Worm (Caenorhabditis elegans) whole organism, L1 larva: ENCODE measurements around the gene syx-16.

Source experiments
- C04F5.9 ChIP-seq: sonication (generic microtip); optimal IDR thresholded peaks from 2 replicates; lab custom pipeline; 2016; ENCODE audit warnings: missing genetic modification characterization, missing compliant biosample characterization
- C16A3.4 ChIP-seq: fragments of 150-350 bp; optimal IDR thresholded peaks from 2 replicates; lab custom pipeline; 2014; ENCODE audit warnings: missing biosample characterization, missing genetic modification characterization
- ama-1 ChIP-seq: fragments of 150-350 bp; optimal IDR thresholded peaks from 2 replicates; lab custom pipeline; 2014
- blmp-1 ChIP-seq: fragments of 150-350 bp; optimal IDR thresholded peaks from 2 replicates; lab custom pipeline; 2014; ENCODE audit warnings: missing biosample characterization, missing genetic modification characterization
- ceh-82 ChIP-seq, 3 experiments: fragments of 150-350 bp in 1 of 3; sonication (generic microtip) in 2 of 3; optimal IDR thresholded peaks; 2 replicates each; lab custom pipeline; 2014 to 2017; ENCODE audit warnings: missing biosample characterization in 3 of 3, missing genetic modification characterization in 3 of 3
- dpl-1 ChIP-seq, 3 experiments: fragments of 150-350 bp in 2 of 3; sonication (generic microtip) in 1 of 3; optimal IDR thresholded peaks; 2 replicates each; lab custom pipeline; 2014 to 2017; ENCODE audit warnings: missing biosample characterization in 3 of 3, missing genetic modification characterization in 3 of 3, missing genetic modification reagents in 3 of 3
- efl-1 ChIP-seq, 4 experiments: fragments of 150-350 bp; optimal IDR thresholded peaks in 3 of 4; peaks in 1 of 4; 1 replicate in 1 of 4; 2 replicates in 3 of 4; lab custom pipeline; 2014; ENCODE audit warnings: missing biosample characterization in 2 of 4, missing genetic modification characterization in 2 of 4, missing genetic modification reagents in 2 of 4
- efl-3 ChIP-seq: fragments of 200-800 bp; sonication (Bioruptor generic); optimal IDR thresholded peaks from 2 replicates; lab custom pipeline; 2018; ENCODE audit warnings: mild to moderate bottlenecking, missing genetic modification characterization, missing compliant biosample characterization
- hlh-17 ChIP-seq: fragments of 200-800 bp; sonication (Bioruptor generic); optimal IDR thresholded peaks from 2 replicates; lab custom pipeline; 2018; ENCODE audit warnings: missing genetic modification characterization, mild to moderate bottlenecking, missing compliant biosample characterization, moderate library complexity, borderline replicate concordance
- hlh-4 ChIP-seq: sonication (generic microtip); optimal IDR thresholded peaks from 2 replicates; lab custom pipeline; 2016; ENCODE audit warnings: mild to moderate bottlenecking, missing genetic modification characterization, missing compliant biosample characterization
- jun-1 ChIP-seq: fragments of 150-350 bp; optimal IDR thresholded peaks from 2 replicates; lab custom pipeline; 2014; ENCODE audit warnings: missing biosample characterization, missing genetic modification reagents, missing genetic modification characterization
- lin-13 ChIP-seq: fragments of 150-350 bp; optimal IDR thresholded peaks from 2 replicates; lab custom pipeline; 2014; ENCODE audit warnings: missing biosample characterization, missing genetic modification reagents, missing genetic modification characterization
- lin-15B ChIP-seq: fragments of 150-350 bp; sonication (generic microtip); optimal IDR thresholded peaks from 3 replicates; lab custom pipeline; 2014; ENCODE audit warnings: missing biosample characterization, missing genetic modification characterization
- lin-35 ChIP-seq, 2 experiments: fragments of 150-350 bp; optimal IDR thresholded peaks; 2 replicates each; lab custom pipeline; 2014; ENCODE audit warnings: missing biosample characterization in 2 of 2, missing genetic modification characterization in 2 of 2, missing genetic modification reagents in 2 of 2
- lin-39 ChIP-seq: fragments of 150-350 bp; optimal IDR thresholded peaks from 2 replicates; lab custom pipeline; 2014; ENCODE audit warnings: missing biosample characterization, missing genetic modification reagents, missing genetic modification characterization
- lsy-2 ChIP-seq, 2 experiments: fragments of 150-350 bp; optimal IDR thresholded peaks; 2 replicates each; lab custom pipeline; 2014; ENCODE audit warnings: missing biosample characterization in 2 of 2, missing genetic modification characterization in 2 of 2
- mef-2 ChIP-seq: fragments of 150-350 bp; optimal IDR thresholded peaks from 2 replicates; lab custom pipeline; 2014; ENCODE audit warnings: missing biosample characterization, missing genetic modification characterization
- mep-1 ChIP-seq: fragments of 150-350 bp; optimal IDR thresholded peaks from 2 replicates; lab custom pipeline; 2014; ENCODE audit warnings: missing biosample characterization, missing genetic modification characterization
- nhr-11 ChIP-seq: fragments of 150-350 bp; optimal IDR thresholded peaks from 2 replicates; lab custom pipeline; 2014; ENCODE audit warnings: missing biosample characterization, missing genetic modification characterization
- nhr-12 ChIP-seq: sonication (generic microtip); optimal IDR thresholded peaks from 2 replicates; lab custom pipeline; 2017; ENCODE audit warnings: missing biosample characterization, missing genetic modification characterization
- nhr-19 ChIP-seq: fragments of 200-800 bp; sonication (Bioruptor generic); conservative IDR thresholded peaks from 2 replicates; pipeline ENCODE4 v1.3.6; 2022; ENCODE audit warnings: missing genetic modification characterization, missing compliant biosample characterization
- nhr-20 ChIP-seq: sonication (generic microtip); optimal IDR thresholded peaks from 2 replicates; lab custom pipeline; 2016; ENCODE audit warnings: mild to moderate bottlenecking, missing genetic modification characterization, missing compliant biosample characterization
- nhr-28 ChIP-seq: fragments of 150-350 bp; optimal IDR thresholded peaks from 2 replicates; lab custom pipeline; 2014; ENCODE audit warnings: missing biosample characterization, missing genetic modification characterization
- nhr-71 ChIP-seq: sonication (generic microtip); optimal IDR thresholded peaks from 2 replicates; lab custom pipeline; 2016; ENCODE audit warnings: mild to moderate bottlenecking, missing genetic modification characterization, moderate library complexity, missing compliant biosample characterization
- nhr-84 ChIP-seq: sonication (generic microtip); optimal IDR thresholded peaks from 2 replicates; lab custom pipeline; 2017; ENCODE audit warnings: missing biosample characterization, missing genetic modification characterization
- nhr-85 ChIP-seq: sonication (generic microtip); peaks from one replicate; lab custom pipeline; 2016; ENCODE audit warnings: missing genetic modification characterization, inconsistent platforms, missing compliant biosample characterization
- pag-3 ChIP-seq: sonication (generic microtip); optimal IDR thresholded peaks from 2 replicates; lab custom pipeline; 2017; ENCODE audit warnings: missing genetic modification characterization, mild to moderate bottlenecking, missing compliant biosample characterization, antibody characterized with exemption, borderline replicate concordance; ENCODE audit not compliant: insufficient read depth
- rnt-1 ChIP-seq: sonication (generic microtip); optimal IDR thresholded peaks from 2 replicates; lab custom pipeline; 2016; ENCODE audit warnings: mild to moderate bottlenecking, missing genetic modification characterization, moderate library complexity, missing compliant biosample characterization
- skn-1 ChIP-seq: fragments of 150-350 bp; optimal IDR thresholded peaks from 2 replicates; lab custom pipeline; 2014; ENCODE audit warnings: missing biosample characterization, missing genetic modification characterization
- snpc-4 ChIP-seq: fragments of 150-350 bp; optimal IDR thresholded peaks from 2 replicates; lab custom pipeline; 2014; ENCODE audit warnings: missing biosample characterization, missing genetic modification characterization
- sox-4 ChIP-seq: sonication (generic microtip); optimal IDR thresholded peaks from 2 replicates; lab custom pipeline; 2016; ENCODE audit warnings: missing genetic modification characterization, missing compliant biosample characterization
- sptf-1 ChIP-seq: fragments of 150-350 bp; optimal IDR thresholded peaks from 2 replicates; lab custom pipeline; 2014; ENCODE audit warnings: missing biosample characterization, missing genetic modification characterization
- sup-37 ChIP-seq: fragments of 200-800 bp; sonication (Bioruptor generic); optimal IDR thresholded peaks from 2 replicates; lab custom pipeline; 2018; ENCODE audit warnings: mild to moderate bottlenecking, missing genetic modification characterization, missing compliant biosample characterization
- swsn-7 ChIP-seq: sonication (generic microtip); optimal IDR thresholded peaks from 2 replicates; lab custom pipeline; 2016; ENCODE audit warnings: missing genetic modification characterization, missing compliant biosample characterization
- tlp-1 ChIP-seq: fragments of 150-350 bp; optimal IDR thresholded peaks from 2 replicates; lab custom pipeline; 2014; ENCODE audit warnings: missing biosample characterization, missing genetic modification characterization
- unc-130 ChIP-seq: fragments of 150-350 bp; optimal IDR thresholded peaks from 2 replicates; lab custom pipeline; 2017; ENCODE audit warnings: missing biosample characterization, missing genetic modification characterization, inconsistent platforms
- unc-30 ChIP-seq: sonication (generic microtip); optimal IDR thresholded peaks from 2 replicates; lab custom pipeline; 2017; ENCODE audit warnings: missing biosample characterization, missing genetic modification characterization
- unc-98 ChIP-seq: fragments of 200-800 bp; sonication (Bioruptor generic); IDR thresholded peaks from 2 replicates; pipeline ENCODE4 v1.3.6; 2022; ENCODE audit warnings: missing genetic modification characterization, missing compliant biosample characterization
- vab-15 ChIP-seq: sonication (generic microtip); optimal IDR thresholded peaks from 2 replicates; lab custom pipeline; 2017; ENCODE audit warnings: missing genotype, mild to moderate bottlenecking, missing genetic modification characterization, missing compliant biosample characterization
- xbp-1 ChIP-seq: sonication (generic microtip); optimal IDR thresholded peaks from 2 replicates; lab custom pipeline; 2016; ENCODE audit warnings: missing genetic modification characterization, missing compliant biosample characterization
- zip-4 ChIP-seq: fragments of 200-800 bp; sonication (Bioruptor generic); optimal IDR thresholded peaks from 2 replicates; lab custom pipeline; 2018; ENCODE audit warnings: mild to moderate bottlenecking, missing genetic modification characterization, moderate library complexity, missing compliant biosample characterization

syx-16 gene

DNA sequence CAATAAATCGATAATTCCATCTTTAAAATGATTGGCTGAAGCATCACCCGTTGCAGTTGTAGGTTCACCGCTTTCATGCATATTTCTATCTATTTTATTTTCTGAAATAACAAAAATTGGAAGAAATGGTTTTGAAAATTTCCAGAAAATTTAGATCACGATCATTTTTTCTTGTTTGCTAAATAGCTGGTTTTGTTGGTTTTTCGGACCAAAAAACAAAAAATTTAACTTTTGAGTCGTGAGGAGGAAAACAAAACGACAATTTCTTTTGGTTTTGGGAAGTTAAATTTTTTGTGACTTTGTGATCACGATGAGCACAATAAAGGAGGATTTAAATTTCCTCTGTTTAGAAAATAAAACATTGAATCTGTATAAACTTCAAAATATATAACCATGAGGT is 43.7 kb downstream of the syx-16 start, which contains the start of gene T10F2.2:
Gene T10F2.2, minus strand, starts transcription at position 101 of the 400 bp plus-strand sequence.
- TF ChIP-seq lin-35 (GFP tag; optimal IDR thresholded peaks at IDR 0.05; lab: Kevin White, UChicago) (no peak), nhr-28 (tag; lab: Kevin White, UChicago) (no peak), hlh-17 (no peak), swsn-7 (tag; lab: Kevin White, UChicago) (no peak), nhr-11 (tag; lab: Kevin White, UChicago) (no peak), pag-3 (tag; lab: Kevin White, UChicago) (no peak), tlp-1 (tag; lab: Kevin White, UChicago) (no peak), C04F5.9 (tag; lab: Kevin White, UChicago) (no peak), sptf-1 (no peak), sup-37 (GFP tag; lab: Kevin White, UChicago) (no peak), efl-3 (GFP tag; lab: Kevin White, UChicago) (no peak), blmp-1 (tag; lab: Kevin White, UChicago) (no peak), nhr-19 (no peak), vab-15 (no peak), unc-30 (tag; lab: Kevin White, UChicago) (no peak), nhr-84 (tag; lab: Kevin White, UChicago) (no peak), ceh-82 (tag; optimal IDR thresholded peaks at IDR 0.05; lab: Kevin White, UChicago) (no peak), nhr-12 (tag; lab: Kevin White, UChicago) (no peak), lin-15B (tag; lab: Kevin White, UChicago) (no peak)

DNA sequence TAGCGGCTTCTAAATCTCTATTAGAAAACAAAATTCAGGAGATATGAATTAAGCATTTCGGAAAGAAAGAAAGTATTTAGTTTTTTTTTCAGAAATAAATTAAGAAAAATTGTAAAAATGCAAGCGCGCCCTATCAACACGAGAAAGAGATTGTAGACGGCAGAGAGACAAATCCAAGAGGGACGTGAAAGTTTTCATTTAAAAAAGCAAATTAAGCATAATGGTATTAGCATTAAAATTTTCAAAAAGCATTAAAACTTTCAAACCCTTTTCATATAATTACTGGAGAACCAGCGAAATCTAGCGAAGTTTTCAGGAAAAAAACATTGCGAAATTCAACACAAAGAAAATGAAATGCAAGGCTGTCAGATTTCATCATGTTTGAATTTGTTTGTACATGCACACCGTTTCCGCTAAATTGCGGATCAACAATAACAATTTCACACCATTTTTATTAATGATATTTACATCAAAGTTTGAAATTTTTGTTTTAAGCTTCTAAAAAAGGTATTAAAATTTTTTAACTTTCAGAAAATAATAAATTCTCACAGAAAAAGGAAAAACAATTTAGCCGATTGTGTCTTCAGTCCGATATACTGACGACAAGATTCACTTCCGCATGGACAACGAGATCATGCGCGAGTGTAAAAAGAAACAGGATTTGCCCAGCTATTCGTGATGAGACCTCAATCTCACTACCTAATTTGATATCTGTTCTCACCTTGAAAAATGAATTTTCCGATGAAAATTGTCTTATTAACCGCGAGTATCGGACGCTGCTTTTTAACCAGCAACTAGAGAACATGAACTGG is 45.9 kb downstream of the syx-16 start, which contains the start of gene gars-1:
Gene gars-1, minus strand, starts transcription at position 808 of the 812 bp plus-strand sequence.
- TF ChIP-seq lsy-2 (tag; optimal IDR thresholded peaks at IDR 0.05; lab: Kevin White, UChicago), result peak in 1 of 2 experiments; percentile 30
- peak; percentile 25 for TF ChIP-seq nhr-85 (tag; lab: Kevin White, UChicago)
- TF ChIP-seq blmp-1 (tag; lab: Kevin White, UChicago), result peak; percentile 70
- peak in 1 of 2 experiments; percentile 37 for TF ChIP-seq lin-35 (GFP tag; optimal IDR thresholded peaks at IDR 0.05; lab: Kevin White, UChicago)
- TF ChIP-seq nhr-20, result peak; percentile 4
- peak; percentile 19 for TF ChIP-seq lin-13 (GFP tag; lab: Kevin White, UChicago)
- TF ChIP-seq sup-37 (GFP tag; lab: Kevin White, UChicago), result no peak
- peak; percentile 82 for TF ChIP-seq zip-4 (GFP tag; lab: Kevin White, UChicago)
- TF ChIP-seq unc-130 (tag; lab: Kevin White, UChicago), result no peak
- TF ChIP-seq rnt-1, result peak; percentile 15
- TF ChIP-seq hlh-4, result no peak
- TF ChIP-seq mef-2 (tag; lab: Kevin White, UChicago), result no peak
- TF ChIP-seq C16A3.4 (tag; lab: Kevin White, UChicago), result peak; percentile 25
- TF ChIP-seq skn-1 (tag; lab: Kevin White, UChicago), result peak; percentile 66
- TF ChIP-seq nhr-71 (tag; lab: Kevin White, UChicago), result peak; percentile 19
- peak; percentile 32 for TF ChIP-seq efl-1 (optimal IDR thresholded peaks at IDR 0.05; lab: Kevin White, UChicago)
- peak; percentile 40 to 80 for TF ChIP-seq efl-1 (GFP tag; optimal IDR thresholded peaks at IDR 0.05 in 1 of 2; lab: Kevin White, UChicago)
- TF ChIP-seq dpl-1 (GFP tag; optimal IDR thresholded peaks at IDR 0.05; lab: Kevin White, UChicago), result peak; percentile 6 to 53 (median 7)
- peak; percentile 9 for TF ChIP-seq lin-15B (tag; lab: Kevin White, UChicago)
- peak; percentile 7 for TF ChIP-seq mep-1 (tag; lab: Kevin White, UChicago)
- TF ChIP-seq sox-4, result no peak
- no peak for TF ChIP-seq pag-3 (tag; lab: Kevin White, UChicago)
- TF ChIP-seq lin-39, result no peak

DNA sequence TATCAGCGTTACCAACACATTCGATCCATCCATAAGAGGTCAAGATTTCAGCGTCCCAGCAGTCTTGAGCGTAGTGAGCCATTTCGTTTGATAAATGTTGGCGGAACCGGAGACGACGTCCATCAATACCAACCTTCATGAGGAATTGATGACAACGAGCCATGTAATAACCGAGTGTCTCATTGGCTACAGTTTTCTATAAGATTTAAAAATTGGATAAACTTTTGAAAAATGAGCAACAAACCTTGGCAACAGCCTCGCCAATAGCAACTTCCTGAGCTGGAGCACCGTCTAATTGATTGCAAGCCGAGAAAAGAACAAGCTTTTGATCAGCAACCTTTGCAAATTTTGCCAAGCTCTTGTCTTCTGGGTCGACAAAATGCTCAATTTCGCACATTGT is 48.1 kb downstream of the syx-16 start:
- TF ChIP-seq blmp-1 (tag; lab: Kevin White, UChicago), result no peak
- TF ChIP-seq ama-1 (lab: Kevin White, UChicago), result no peak
- TF ChIP-seq snpc-4 (tag; lab: Kevin White, UChicago), result no peak
- no peak for TF ChIP-seq skn-1 (tag; lab: Kevin White, UChicago)
- no peak for TF ChIP-seq unc-98 (GFP tag; lab: Robert Waterston, UW)
- no peak for TF ChIP-seq xbp-1
- TF ChIP-seq nhr-19, result no peak
- no peak for TF ChIP-seq lin-39
- TF ChIP-seq jun-1 (tag; lab: Kevin White, UChicago), result no peak
- TF ChIP-seq lsy-2 (tag; optimal IDR thresholded peaks at IDR 0.05; lab: Kevin White, UChicago), result no peak
